Fruit fly (Drosophila melanogaster) whole organism, wandering third instar larva: ENCODE measurements around the gene CG2698.

ENCODE experiments used
- CG9705 ChIP-seq: fragments of 200-800 bp; sonication (Bioruptor generic); optimal IDR thresholded peaks from 2 replicates; lab custom pipeline; 2018; ENCODE audit warnings: missing biosample characterization, mild to moderate bottlenecking, missing genetic modification characterization
- Dfd ChIP-seq: fragments of >200 bp; optimal IDR thresholded peaks from 2 replicates; lab custom pipeline; 2017; ENCODE audit warnings: missing biosample characterization, missing genetic modification characterization
- Jra ChIP-seq: sonication (Bioruptor generic); optimal IDR thresholded peaks from 2 replicates; lab custom pipeline; 2016; ENCODE audit warnings: missing biosample characterization, missing genetic modification characterization
- Myc ChIP-seq: fragments of >200 bp; optimal IDR thresholded peaks from 2 replicates; lab custom pipeline; 2017
- Rel ChIP-seq, 2 experiments: fragments of 200-800 bp; sonication (Bioruptor generic) in 1 of 2; optimal IDR thresholded peaks; 2 replicates in 1 of 2; 3 replicates in 1 of 2; lab custom pipeline; 2016 to 2019; ENCODE audit warnings: mild to moderate bottlenecking in 2 of 2, missing biosample characterization in 2 of 2, missing genetic modification characterization in 2 of 2, moderate library complexity in 1 of 2
- dsf ChIP-seq: sonication (Bioruptor generic); optimal IDR thresholded peaks from 2 replicates; lab custom pipeline; 2016; ENCODE audit warnings: missing biosample characterization, missing genetic modification characterization, borderline replicate concordance
- h ChIP-seq: fragments of 200-800 bp; sonication (Bioruptor generic); optimal IDR thresholded peaks from 3 replicates; lab custom pipeline; 2016; ENCODE audit warnings: missing biosample characterization, mild to moderate bottlenecking, missing genetic modification characterization
- jim ChIP-seq: fragments of 175-275, 200-325 bp; sonication (Bioruptor generic); optimal IDR thresholded peaks from 2 replicates; lab custom pipeline; 2016; ENCODE audit warnings: missing biosample characterization, mild to moderate bottlenecking, missing genetic modification characterization
- lola ChIP-seq: fragments of >200 bp; optimal IDR thresholded peaks from 2 replicates; lab custom pipeline; 2017; ENCODE audit warnings: missing biosample characterization, missing genetic modification characterization
- pan ChIP-seq: fragments of >200 bp; optimal IDR thresholded peaks from 2 replicates; lab custom pipeline; 2017
- psq ChIP-seq: fragments of 200-800 bp; sonication (Bioruptor generic); optimal IDR thresholded peaks from 3 replicates; lab custom pipeline; 2017; ENCODE audit warnings: missing biosample characterization, mild to moderate bottlenecking, missing genetic modification characterization, moderate library complexity

- no peak for TF ChIP-seq CG9705
- TF ChIP-seq Rel (GFP tag; optimal IDR thresholded peaks at IDR 0.05; lab: Kevin White, UChicago): no peak
- TF ChIP-seq Rel (tag; optimal IDR thresholded peaks at IDR 0.05; lab: Kevin White, UChicago): no peak
- TF ChIP-seq Myc (lab: Kevin White, UChicago): no peak
- TF ChIP-seq dsf: no peak
- no peak for TF ChIP-seq psq (GFP tag; lab: Kevin White, UChicago)
- no peak for TF ChIP-seq lola
- TF ChIP-seq pan (lab: Kevin White, UChicago): no peak
- no peak for TF ChIP-seq Dfd (GFP tag; lab: Kevin White, UChicago)
- no peak for TF ChIP-seq jim
- no peak for TF ChIP-seq Jra (GFP tag; lab: Kevin White, UChicago)
- TF ChIP-seq h (GFP tag; lab: Kevin White, UChicago): no peak
Measured at dm6 chr3R:7992100-7992499, 9.3 kb upstream of the CG2698 start.
